Worm (Caenorhabditis elegans): ENCODE measurements around the gene sqst-2.
A peak's percentile ranks its signal among the peaks of the same experiment; 100 is the strongest.
"Not testable (repeated sequence)": the region's sequence is repeated elsewhere in the genome, so short reads cannot be mapped to it uniquely, and the experiment has no call there.

Gene sqst-2

DNA sequence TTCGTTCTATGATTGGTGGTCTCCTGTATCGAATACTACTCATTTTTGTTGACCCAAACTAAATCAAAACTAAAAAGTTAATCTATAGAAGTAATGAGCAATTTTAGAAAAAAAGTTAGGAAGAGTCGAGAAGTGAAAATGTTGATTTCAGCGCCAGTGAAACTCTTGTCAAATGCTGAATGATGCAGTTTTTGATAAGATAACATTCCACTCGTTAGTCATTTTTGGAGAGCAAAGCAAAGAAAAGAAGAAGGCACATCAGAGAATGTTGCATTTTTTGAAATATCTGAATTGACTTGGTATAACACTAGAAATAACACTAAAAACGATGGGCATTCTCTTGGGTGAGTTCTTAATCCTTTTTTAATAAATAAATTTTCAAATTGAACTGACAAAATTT, at the start of gene sqst-2:
Gene sqst-2, minus strand, starts transcription at position 58 of the 400 bp plus-strand sequence.
- TF ChIP-seq hlh-17 (GFP tag; optimal IDR thresholded peaks at IDR 0.05; ENCODE audit: borderline replicate concordance) (no peak), tbx-2 (tag; optimal IDR thresholded peaks at IDR 0.05) (no peak), snpc-4 (tag; optimal IDR thresholded peaks at IDR 0.05) (no peak), grh-1 (GFP tag; IDR thresholded peaks at IDR 0.05) (no peak), skn-1 (tag; optimal IDR thresholded peaks at IDR 0.05) (no peak)

DNA sequence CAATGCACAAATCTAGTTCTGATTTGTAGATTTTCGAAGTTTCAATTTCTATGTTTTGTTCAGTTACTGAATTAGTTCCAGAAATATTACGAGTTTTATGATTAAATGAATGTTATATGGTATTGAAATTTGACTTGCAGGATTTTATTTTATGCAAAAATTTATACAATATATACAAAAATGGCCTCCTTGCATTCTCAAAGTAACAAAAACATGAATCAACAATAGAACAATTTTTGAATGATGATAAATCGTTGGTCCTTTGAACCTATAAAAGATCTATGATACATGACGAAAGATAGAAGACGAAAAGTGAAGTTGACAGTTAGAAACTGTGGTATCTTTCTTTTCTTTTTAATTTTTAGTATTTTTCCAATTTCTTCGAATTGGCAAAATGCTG, 47.7 kb upstream of the sqst-2 start, which contains the start of gene T12B3.2:
Gene T12B3.2, plus strand, starts transcription at position 301 of the 400 bp plus-strand sequence.
- TF ChIP-seq ceh-63 (GFP tag; optimal IDR thresholded peaks at IDR 0.05) (no peak), tlp-1 (tag; optimal IDR thresholded peaks at IDR 0.05) (no peak), unc-130 (tag; optimal IDR thresholded peaks at IDR 0.05) (no peak), ztf-11 (tag; optimal IDR thresholded peaks at IDR 0.05) (no peak), F16B12.6 (tag; optimal IDR thresholded peaks at IDR 0.05) (no peak), pax-3 (tag; optimal IDR thresholded peaks at IDR 0.05) (no peak), ces-1 (GFP tag; optimal IDR thresholded peaks at IDR 0.05) (no peak), unc-30 (tag; optimal IDR thresholded peaks at IDR 0.05) (no peak), nhr-12 (tag; optimal IDR thresholded peaks at IDR 0.05) (no peak), pqm-1 (tag; optimal IDR thresholded peaks at IDR 0.05) (no peak), C16A3.4 (tag; optimal IDR thresholded peaks at IDR 0.05) (no peak), elt-2 (tag; optimal IDR thresholded peaks at IDR 0.05) (no peak), ama-1 (optimal IDR thresholded peaks at IDR 0.05) (no peak), ceh-8 (GFP tag; optimal IDR thresholded peaks at IDR 0.05) (no peak), mdl-1 (tag; optimal IDR thresholded peaks at IDR 0.05) (no peak), nhr-47 (tag; optimal IDR thresholded peaks at IDR 0.05) (no peak)

DNA sequence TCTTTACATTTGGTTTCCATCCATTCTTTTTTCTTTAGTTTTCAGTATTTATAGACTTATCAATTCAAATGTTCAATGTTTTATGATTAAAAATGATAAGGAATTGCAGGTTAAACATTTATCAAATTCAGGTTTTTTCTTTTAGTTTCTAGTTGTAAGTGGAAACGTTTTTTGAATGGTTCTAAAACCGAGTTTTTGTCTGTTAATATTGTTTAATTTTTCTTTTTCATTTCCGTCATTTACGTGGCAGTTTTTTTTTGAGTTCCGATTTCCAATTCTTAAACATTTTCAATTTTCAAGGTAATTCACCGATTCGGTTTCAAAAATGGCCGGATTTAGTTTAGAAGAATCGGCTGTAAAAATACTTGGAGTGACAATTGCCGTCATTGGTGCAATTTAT, 46.1 kb upstream of the sqst-2 start, which contains the start of gene T12B3.3:
Gene T12B3.3, plus strand, starts transcription at position 301 of the 400 bp plus-strand sequence.
- TF ChIP-seq egl-27, sptf-1, elt-3 (tag; optimal IDR thresholded peaks at IDR 0.05): not testable (repeated sequence)

ce11 chrIV:7365011-7365410, 36.2 kb upstream of the sqst-2 start, which contains the start of gene Y40C5A.4:
Gene Y40C5A.4 (minus strand): TSS chrIV:7365111.
- not testable (repeated sequence) for TF ChIP-seq swsn-7 (tag; optimal IDR thresholded peaks at IDR 0.05); mab-9 (GFP tag; IDR thresholded peaks at IDR 0.05); ets-5 (GFP tag; IDR thresholded peaks at IDR 0.05)

DNA sequence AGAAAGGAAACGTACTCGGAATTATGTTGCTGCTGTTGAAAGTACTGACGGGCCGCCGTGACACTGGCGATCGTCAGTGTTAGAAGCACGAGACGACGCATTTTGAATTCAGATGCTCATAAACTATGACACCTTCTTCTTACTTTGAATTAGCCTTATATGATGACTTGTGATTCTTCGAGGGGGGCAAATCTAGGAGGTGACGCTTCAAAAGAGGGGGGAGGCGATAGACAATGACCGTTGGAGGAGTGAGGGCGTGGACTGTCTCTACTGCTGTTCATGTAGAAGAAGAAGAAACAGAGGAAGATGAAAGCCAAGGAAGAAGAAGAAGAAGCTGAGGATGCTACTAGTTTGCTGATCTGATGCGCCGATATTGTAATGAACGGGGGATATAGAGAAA, 18.0 kb upstream of the sqst-2 start, which contains the start of gene daf-42:
Gene daf-42, minus strand, starts transcription at position 101 of the 400 bp plus-strand sequence.
- TF ChIP-seq efl-1 (optimal IDR thresholded peaks at IDR 0.05) (no peak), efl-1 (GFP tag; optimal IDR thresholded peaks at IDR 0.05 in 1 of 2) (peak in 1 of 2 experiments; percentile 81), sptf-1 (tag; optimal IDR thresholded peaks at IDR 0.05) (no peak)

DNA sequence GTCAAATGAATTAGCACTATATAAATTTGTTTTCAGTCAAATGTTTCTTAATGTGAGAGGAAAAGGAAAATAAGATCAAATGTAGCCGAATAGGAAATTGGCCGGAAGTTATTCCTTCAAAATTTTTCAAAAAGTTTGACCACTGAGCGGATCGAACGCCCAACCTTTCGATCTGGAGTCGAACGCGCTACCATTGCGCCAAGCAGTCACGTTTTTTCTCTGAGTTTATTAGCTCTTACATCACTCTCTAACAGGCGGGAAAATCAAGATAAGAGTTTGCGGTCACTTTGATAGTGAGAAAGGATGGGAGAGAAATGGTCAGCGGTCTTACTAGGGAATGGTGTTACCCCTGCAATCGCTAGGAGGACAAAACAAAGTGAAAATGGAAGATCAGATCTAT, 15.2 kb upstream of the sqst-2 start:
- TF ChIP-seq fkh-10 (GFP tag; optimal IDR thresholded peaks at IDR 0.05) (no peak), nhr-47 (tag; optimal IDR thresholded peaks at IDR 0.05) (no peak), mab-9 (GFP tag; IDR thresholded peaks at IDR 0.05) (no peak), ceh-8 (GFP tag; optimal IDR thresholded peaks at IDR 0.05) (no peak), C16A3.4 (tag; optimal IDR thresholded peaks at IDR 0.05) (peak; percentile 6), efl-1 (optimal IDR thresholded peaks at IDR 0.05) (peak in 1 of 2 experiments; percentile 29), efl-1 (GFP tag; optimal IDR thresholded peaks at IDR 0.05 in 1 of 2) (peak in 1 of 2 experiments; percentile 90), nhr-84 (tag; optimal IDR thresholded peaks at IDR 0.05) (no peak), lin-15B (tag; optimal IDR thresholded peaks at IDR 0.05) (no peak), egl-27 (tag; optimal IDR thresholded peaks at IDR 0.05) (no peak), ces-1 (GFP tag; optimal IDR thresholded peaks at IDR 0.05) (no peak), hlh-4 (tag; optimal IDR thresholded peaks at IDR 0.05) (no peak), dpl-1 (GFP tag; optimal IDR thresholded peaks at IDR 0.05) (peak in 1 of 3 experiments; percentile 2), alr-1 (tag; optimal IDR thresholded peaks at IDR 0.05; ENCODE audit: borderline replicate concordance) (no peak), snu-23 (GFP tag; optimal IDR thresholded peaks at IDR 0.05) (no peak), hpl-2 (GFP tag; optimal IDR thresholded peaks at IDR 0.05) (no peak), swsn-7 (tag; optimal IDR thresholded peaks at IDR 0.05) (peak; percentile 12), fos-1 (tag; optimal IDR thresholded peaks at IDR 0.05) (no peak), ceh-63 (GFP tag; optimal IDR thresholded peaks at IDR 0.05) (no peak), elt-3 (tag; optimal IDR thresholded peaks at IDR 0.05) (peak in 2 of 6 experiments; percentile 18 to 29), fkh-4 (tag; optimal IDR thresholded peaks at IDR 0.05; ENCODE audit: borderline replicate concordance) (no peak), F16B12.6 (tag; optimal IDR thresholded peaks at IDR 0.05) (no peak), vab-15 (tag; optimal IDR thresholded peaks at IDR 0.05) (no peak), mdl-1 (tag; optimal IDR thresholded peaks at IDR 0.05) (peak in 1 of 2 experiments; percentile 25), C04F5.9 (tag; optimal IDR thresholded peaks at IDR 0.05) (no peak), ama-1 (optimal IDR thresholded peaks at IDR 0.05) (no peak)

Measured in whole organism, L1 larva.